Worm (Caenorhabditis elegans): ENCODE measurements around the gene C03B1.14.

DNA sequence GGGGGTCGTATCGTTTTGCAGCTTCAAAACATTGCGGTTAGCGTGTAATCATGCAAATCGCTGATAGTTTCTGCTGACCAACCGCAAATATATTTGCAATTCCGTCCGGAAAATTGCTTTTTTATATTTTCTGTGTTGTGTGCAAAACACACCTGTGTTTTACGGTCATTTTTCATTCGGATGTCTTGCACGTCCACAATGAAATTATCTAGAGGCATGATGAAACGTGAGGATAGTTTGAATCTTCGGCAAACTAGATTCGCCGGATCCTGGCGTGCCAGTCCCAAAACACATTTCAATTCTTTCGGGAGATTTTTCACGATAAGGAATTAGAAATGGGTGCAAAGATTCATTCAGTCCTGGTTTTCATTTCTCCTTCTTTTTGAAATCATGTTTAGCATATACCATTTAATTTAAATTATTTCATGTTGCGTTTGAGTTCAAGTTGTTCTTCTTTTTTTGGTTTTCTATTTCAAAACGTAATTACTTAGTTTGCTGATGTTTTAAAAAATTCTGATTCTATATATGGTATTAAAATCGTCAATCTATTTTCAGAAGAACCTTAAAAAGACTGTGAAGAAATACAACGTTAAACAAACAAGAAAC, 5.4 kb downstream of the C03B1.14 start, which contains the start of gene C03B1.5:
- TF ChIP-seq pha-4 (GFP tag; IDR thresholded peaks at IDR 0.05) (no peak), pha-4 (tag; optimal IDR thresholded peaks at IDR 0.05) (no peak), nhr-102 (tag; optimal IDR thresholded peaks at IDR 0.05) (no peak), zfp-3 (GFP tag; conservative IDR thresholded peaks at IDR 0.05) (no peak), nhr-237 (tag; optimal IDR thresholded peaks at IDR 0.05) (no peak), R02D3.7 (tag; optimal IDR thresholded peaks at IDR 0.05) (no peak), ztf-11 (tag; optimal IDR thresholded peaks at IDR 0.05) (no peak), ces-1 (GFP tag; optimal IDR thresholded peaks at IDR 0.05) (no peak), daf-16 (GFP tag; optimal IDR thresholded peaks at IDR 0.05) (no peak), daf-16 (tag; optimal IDR thresholded peaks at IDR 0.05) (peak; percentile 31), unc-39 (tag; optimal IDR thresholded peaks at IDR 0.05) (no peak), unc-62 (GFP tag; optimal IDR thresholded peaks at IDR 0.05 in 1 of 2) (no peak), unc-62 (tag; optimal IDR thresholded peaks at IDR 0.05) (no peak)
